Fruit fly (Drosophila melanogaster): ENCODE results near the gene CG7523.

dm6 chr3R:17703691-17704537 is 33.2 kb upstream of the CG7523 start:
- TF ChIP-seq h (optimal IDR thresholded peaks at IDR 0.05): no peak
- no peak for TF ChIP-seq insv (optimal IDR thresholded peaks at IDR 0.05)
- no peak for TF ChIP-seq psq (optimal IDR thresholded peaks at IDR 0.05)
- no peak for TF ChIP-seq Sin3A (optimal IDR thresholded peaks at IDR 0.05)
- TF ChIP-seq Myc (optimal IDR thresholded peaks at IDR 0.05): no peak
- no peak for TF ChIP-seq ttk (optimal IDR thresholded peaks at IDR 0.05)
